Worm (Caenorhabditis elegans) whole organism, L4/young adult: ENCODE results near the gene tag-335.
"Not testable (repeated sequence)": the region's sequence is repeated elsewhere in the genome, so short reads cannot be mapped to it uniquely, and the experiment has no call there.

ENCODE experiments used
- W03F9.2 ChIP-seq: fragments of 150-350 bp; optimal IDR thresholded peaks from 2 replicates; lab custom pipeline; 2014; ENCODE audit warnings: missing biosample characterization, missing genetic modification characterization
- dao-5 ChIP-seq: sonication (generic microtip); optimal IDR thresholded peaks from 2 replicates; lab custom pipeline; 2016; ENCODE audit warnings: missing genotype, missing genetic modification characterization, moderate library complexity, missing compliant biosample characterization
- him-1 ChIP-seq: sonication (generic microtip); optimal IDR thresholded peaks from 2 replicates; lab custom pipeline; 2016; ENCODE audit warnings: missing genotype, missing genetic modification reagents, missing genetic modification characterization, missing compliant biosample characterization

tag-335 gene

ce11 chrIV:12278507-12278906, at the start of gene tag-335, which contains the start of gene vkmt-1:
TSS of gene tag-335 (minus strand) at chrIV:12278594.
TSS of gene vkmt-1 (plus strand) at chrIV:12278725.
- TF ChIP-seq W03F9.2 (tag; lab: Kevin White, UChicago) (peak; percentile 40), him-1 (no peak)

- not testable (repeated sequence) for TF ChIP-seq dao-5 (tag; lab: Kevin White, UChicago); W03F9.2 (tag; lab: Kevin White, UChicago); him-1
These were observed 48.5 kb upstream of the tag-335 start, which contains the start of gene F19B6.3 for ce11 chrIV:12326932-12327331. TSS of gene F19B6.3 (plus strand) at chrIV:12327232.

ce11 chrIV:12311597-12311996, 33.2 kb upstream of the tag-335 start, which contains the start of gene oac-58:
TSS of gene oac-58 (minus strand) at chrIV:12311697.
- no peak for TF ChIP-seq him-1
- no peak for TF ChIP-seq dao-5 (tag; lab: Kevin White, UChicago)
- no peak for TF ChIP-seq W03F9.2 (tag; lab: Kevin White, UChicago)

- TF ChIP-seq W03F9.2 (tag; lab: Kevin White, UChicago), result no peak
- no peak for TF ChIP-seq him-1
- no peak for TF ChIP-seq dao-5 (tag; lab: Kevin White, UChicago)
These were observed 29.3 kb upstream of the tag-335 start, which contains the start of gene oac-57 for ce11 chrIV:12307720-12308119. TSS of gene oac-57 (minus strand) at chrIV:12307820.

- no peak for TF ChIP-seq W03F9.2 (tag; lab: Kevin White, UChicago)
- no peak for TF ChIP-seq dao-5 (tag; lab: Kevin White, UChicago)
- TF ChIP-seq him-1, result no peak
These were observed 27.6 kb upstream of the tag-335 start for ce11 chrIV:12305956-12306355.

ce11 chrIV:12304750-12305149, 26.4 kb upstream of the tag-335 start:
- TF ChIP-seq him-1 (no peak), dao-5 (tag; lab: Kevin White, UChicago) (no peak), W03F9.2 (tag; lab: Kevin White, UChicago) (no peak)

ce11 chrIV:12302885-12303284, 24.5 kb upstream of the tag-335 start:
- TF ChIP-seq dao-5 (tag; lab: Kevin White, UChicago) (no peak), W03F9.2 (tag; lab: Kevin White, UChicago) (no peak), him-1 (no peak)

ce11 chrIV:12301161-12301560, 22.8 kb upstream of the tag-335 start, which contains the start of gene oac-59:
TSS of gene oac-59 (minus strand) at chrIV:12301261.
- TF ChIP-seq W03F9.2 (tag; lab: Kevin White, UChicago), result no peak
- TF ChIP-seq dao-5 (tag; lab: Kevin White, UChicago), result no peak
- TF ChIP-seq him-1, result no peak

- no peak for TF ChIP-seq W03F9.2 (tag; lab: Kevin White, UChicago)
These were observed 12.3 kb upstream of the tag-335 start, which contains the start of gene C42C1.8 for ce11 chrIV:12290744-12291143. TSS of gene C42C1.8 (plus strand) at chrIV:12291044.

- TF ChIP-seq him-1, result no peak
- TF ChIP-seq dao-5 (tag; lab: Kevin White, UChicago), result no peak
- TF ChIP-seq W03F9.2 (tag; lab: Kevin White, UChicago), result no peak
These were observed 10.8 kb upstream of the tag-335 start, which contains the start of gene C42C1.9 for ce11 chrIV:12289149-12289548. TSS of gene C42C1.9 (plus strand) at chrIV:12289449.

ce11 chrIV:12287628-12288027, 9.2 kb upstream of the tag-335 start, which contains the start of gene erl-1:
TSS of gene erl-1 (plus strand) at chrIV:12287928.
- TF ChIP-seq him-1 (no peak), W03F9.2 (tag; lab: Kevin White, UChicago) (no peak), dao-5 (tag; lab: Kevin White, UChicago) (no peak)

- TF ChIP-seq dao-5 (tag; lab: Kevin White, UChicago) (no peak), him-1 (no peak), W03F9.2 (tag; lab: Kevin White, UChicago) (no peak)
These were observed 4.5 kb upstream of the tag-335 start, which contains the start of gene hpo-12 for ce11 chrIV:12282873-12283272. TSS of gene hpo-12 (plus strand) at chrIV:12283173.

- TF ChIP-seq him-1, result no peak
- no peak for TF ChIP-seq dao-5 (tag; lab: Kevin White, UChicago)
- peak; percentile 13 for TF ChIP-seq W03F9.2 (tag; lab: Kevin White, UChicago)
These were observed 3.9 kb upstream of the tag-335 start, which contains the start of the genes C42C1.12 and C42C1.19 for ce11 chrIV:12282157-12282789. TSS of gene C42C1.12 (minus strand) at chrIV:12282207. TSS of gene C42C1.19 (plus strand) at chrIV:12282739.

ce11 chrIV:12279340-12279739, 946 bp upstream of the tag-335 start, which contains the start of gene ltah-1.1:
TSS of gene ltah-1.1 (plus strand) at chrIV:12279622.
- TF ChIP-seq dao-5 (tag; lab: Kevin White, UChicago) (no peak), W03F9.2 (tag; lab: Kevin White, UChicago) (no peak), him-1 (no peak)
